Worm (Caenorhabditis elegans): Measurements from ENCODE around the gene T05A7.7.

- no peak for TF ChIP-seq dao-5 (tag; optimal IDR thresholded peaks at IDR 0.05)
- TF ChIP-seq him-1 (tag; optimal IDR thresholded peaks at IDR 0.05): no peak
These were observed 8.2 kb upstream of the T05A7.7 start, which contains the start of gene F10G7.12 for ce11 chrII:4689477-4689876.

Measured in whole organism, L4/young adult.